Worm (Caenorhabditis elegans) whole organism, mixed stage, embryonic: ENCODE measurements around the gene fbxc-30.

ENCODE experiments used
- M03D4.4 ChIP-seq: sonication (generic microtip); optimal IDR thresholded peaks from 2 replicates; lab custom pipeline; 2017; ENCODE audit warnings: mild to moderate bottlenecking, missing genetic modification characterization, missing compliant biosample characterization
- bed-3 ChIP-seq: fragments of 200-800 bp; sonication (Bioruptor generic); optimal IDR thresholded peaks from 3 replicates; lab custom pipeline; 2018; ENCODE audit warnings: mild to moderate bottlenecking, missing genetic modification characterization, moderate library complexity, missing compliant biosample characterization
- blmp-1 ChIP-seq: fragments of 150-350 bp; optimal IDR thresholded peaks from 2 replicates; lab custom pipeline; 2014; ENCODE audit warnings: missing biosample characterization, missing genetic modification characterization
- ceh-39 ChIP-seq: fragments of 150-350 bp; optimal IDR thresholded peaks from 2 replicates; lab custom pipeline; 2014; ENCODE audit warnings: missing biosample characterization, missing genetic modification characterization
- ceh-43 ChIP-seq: fragments of 200-800 bp; sonication (Bioruptor generic); optimal IDR thresholded peaks from 2 replicates; lab custom pipeline; 2018; ENCODE audit warnings: mild to moderate bottlenecking, missing genetic modification characterization, moderate library complexity, missing compliant biosample characterization
- ceh-83 ChIP-seq: fragments of 200-800 bp; sonication (Bioruptor generic); optimal IDR thresholded peaks from 2 replicates; lab custom pipeline; 2018; ENCODE audit warnings: mild to moderate bottlenecking, missing genetic modification characterization, missing compliant biosample characterization
- ces-1 ChIP-seq: fragments of 150-350 bp; optimal IDR thresholded peaks from 2 replicates; lab custom pipeline; 2014; ENCODE audit warnings: missing biosample characterization, missing genetic modification reagents, missing genetic modification characterization
- cnd-1 ChIP-seq: fragments of 200-800 bp; sonication (Bioruptor generic); optimal IDR thresholded peaks from 2 replicates; lab custom pipeline; 2018; ENCODE audit warnings: mild to moderate bottlenecking, missing genetic modification characterization, missing compliant biosample characterization
- drap-1 ChIP-seq: fragments of 200-800 bp; sonication (Bioruptor generic); optimal IDR thresholded peaks from 3 replicates; lab custom pipeline; 2018; ENCODE audit warnings: mild to moderate bottlenecking, missing genetic modification characterization, missing compliant biosample characterization
- elt-1 ChIP-seq: sonication (generic microtip); optimal IDR thresholded peaks from 2 replicates; lab custom pipeline; 2017; ENCODE audit warnings: missing genetic modification characterization, mild to moderate bottlenecking, missing compliant biosample characterization, antibody characterized with exemption, moderate library complexity, borderline replicate concordance; ENCODE audit not compliant: insufficient read depth
- elt-3 ChIP-seq: fragments of 150-350 bp; optimal IDR thresholded peaks from 2 replicates; lab custom pipeline; 2014; ENCODE audit warnings: missing biosample characterization, missing genetic modification characterization
- flh-1 ChIP-seq: fragments of 200-800 bp; sonication (Bioruptor generic); optimal IDR thresholded peaks from 2 replicates; lab custom pipeline; 2018; ENCODE audit warnings: mild to moderate bottlenecking, missing genetic modification characterization, moderate library complexity, missing compliant biosample characterization
- ham-2 ChIP-seq: fragments of 200-800 bp; sonication (Bioruptor generic); optimal IDR thresholded peaks from 2 replicates; lab custom pipeline; 2018; ENCODE audit warnings: mild to moderate bottlenecking, missing genetic modification characterization, missing compliant biosample characterization
- hlh-1 ChIP-seq: fragments of 150-350 bp; optimal IDR thresholded peaks from 2 replicates; lab custom pipeline; 2014; ENCODE audit warnings: missing biosample characterization, missing genetic modification reagents, missing genetic modification characterization
- lin-13 ChIP-seq: fragments of 150-350 bp; optimal IDR thresholded peaks from 2 replicates; lab custom pipeline; 2014; ENCODE audit warnings: missing biosample characterization, missing genetic modification characterization
- lin-32 ChIP-seq: fragments of 200-800 bp; sonication (Bioruptor generic); optimal IDR thresholded peaks from 2 replicates; lab custom pipeline; 2018; ENCODE audit warnings: mild to moderate bottlenecking, missing genetic modification characterization, missing compliant biosample characterization
- lsy-2 ChIP-seq: fragments of 150-350 bp; optimal IDR thresholded peaks from 2 replicates; lab custom pipeline; 2014; ENCODE audit warnings: missing biosample characterization, missing genetic modification characterization
- mab-5 ChIP-seq: fragments of 150-350 bp; optimal IDR thresholded peaks from 2 replicates; lab custom pipeline; 2014; ENCODE audit warnings: missing biosample characterization, missing genetic modification characterization
- mep-1 ChIP-seq: fragments of 150-350 bp; optimal IDR thresholded peaks from 2 replicates; lab custom pipeline; 2017; ENCODE audit warnings: missing biosample characterization, missing genetic modification reagents, missing genetic modification characterization, inconsistent platforms
- mls-2 ChIP-seq: sonication (generic microtip); optimal IDR thresholded peaks from 2 replicates; lab custom pipeline; 2016; ENCODE audit warnings: mild to moderate bottlenecking, missing genetic modification characterization, moderate library complexity, missing compliant biosample characterization
- nhr-12 ChIP-seq: fragments of 150-350 bp; optimal IDR thresholded peaks from 2 replicates; lab custom pipeline; 2014; ENCODE audit warnings: missing biosample characterization, missing genetic modification characterization
- nhr-2 ChIP-seq: fragments of 150-350 bp; optimal IDR thresholded peaks from 2 replicates; lab custom pipeline; 2014; ENCODE audit warnings: missing biosample characterization, missing genetic modification characterization
- nhr-237 ChIP-seq: fragments of 150-350 bp; optimal IDR thresholded peaks from 2 replicates; lab custom pipeline; 2014; ENCODE audit warnings: missing biosample characterization, missing genetic modification characterization
- nhr-28 ChIP-seq: fragments of 150-350 bp; optimal IDR thresholded peaks from 2 replicates; lab custom pipeline; 2014; ENCODE audit warnings: missing biosample characterization, missing genetic modification characterization
- nhr-76 ChIP-seq: sonication (generic microtip); optimal IDR thresholded peaks from 2 replicates; lab custom pipeline; 2017; ENCODE audit warnings: missing biosample characterization, missing genetic modification characterization
- pha-4 ChIP-seq: fragments of 150-350 bp; optimal IDR thresholded peaks from 2 replicates; lab custom pipeline; 2018; ENCODE audit warnings: missing biosample characterization, missing genetic modification reagents, missing genetic modification characterization
- sem-2 ChIP-seq: fragments of 200-800 bp; sonication (Bioruptor generic); optimal IDR thresholded peaks from 2 replicates; lab custom pipeline; 2018; ENCODE audit warnings: mild to moderate bottlenecking, missing genetic modification characterization, missing compliant biosample characterization
- snpc-4 ChIP-seq: fragments of 150-350 bp; optimal IDR thresholded peaks from 2 replicates; lab custom pipeline; 2014; ENCODE audit warnings: missing biosample characterization, missing genetic modification characterization
- unc-120 ChIP-seq: sonication (generic microtip); optimal IDR thresholded peaks from 2 replicates; lab custom pipeline; 2017; ENCODE audit warnings: missing genetic modification characterization, missing compliant biosample characterization; ENCODE audit not compliant: poor library complexity, severe bottlenecking
- unc-39 ChIP-seq: fragments of 150-350 bp; optimal IDR thresholded peaks from 2 replicates; lab custom pipeline; 2014; ENCODE audit warnings: missing biosample characterization, missing genetic modification characterization
- unc-62 ChIP-seq: fragments of 150-350 bp; optimal IDR thresholded peaks from 2 replicates; lab custom pipeline; 2014; ENCODE audit warnings: missing biosample characterization, missing genetic modification reagents, missing genetic modification characterization
- zip-8 ChIP-seq: fragments of 150-350 bp; optimal IDR thresholded peaks from 2 replicates; lab custom pipeline; 2014; ENCODE audit warnings: missing biosample characterization, missing genetic modification characterization
- ztf-11 ChIP-seq: fragments of 150-350 bp; optimal IDR thresholded peaks from 2 replicates; lab custom pipeline; 2014; ENCODE audit warnings: missing biosample characterization, missing genetic modification characterization

fbxc-30 gene

ce11 chrII:911680-912079 lies 5.7 kb upstream of the fbxc-30 start, which contains the start of gene fbxc-31:
TSS of gene fbxc-31 (plus strand) at chrII:911980.
- TF ChIP-seq nhr-237 (tag; lab: Kevin White, UChicago) (no peak), ceh-83 (no peak), blmp-1 (tag; lab: Kevin White, UChicago) (no peak), ceh-39 (no peak), lin-32 (GFP tag; lab: Kevin White, UChicago) (no peak), unc-62 (GFP tag; lab: Kevin White, UChicago) (no peak), lin-13 (tag; lab: Kevin White, UChicago) (no peak), flh-1 (no peak), snpc-4 (tag; lab: Kevin White, UChicago) (no peak), lsy-2 (tag; lab: Kevin White, UChicago) (no peak), ceh-43 (no peak), ham-2 (GFP tag; lab: Kevin White, UChicago) (no peak), zip-8 (tag; lab: Kevin White, UChicago) (no peak)

ce11 chrII:913222-913722 lies 4.2 kb upstream of the fbxc-30 start, which contains the start of gene fbxc-33:
TSS of gene fbxc-33 (plus strand) at chrII:913672.
- peak; percentile 22 for TF ChIP-seq lsy-2 (tag; lab: Kevin White, UChicago)
- TF ChIP-seq mab-5 = no peak
- TF ChIP-seq snpc-4 (tag; lab: Kevin White, UChicago) = no peak
- no peak for TF ChIP-seq M03D4.4 (tag; lab: Kevin White, UChicago)
- TF ChIP-seq ztf-11 (tag; lab: Kevin White, UChicago) = no peak
- no peak for TF ChIP-seq blmp-1 (tag; lab: Kevin White, UChicago)
- peak; percentile 65 for TF ChIP-seq mep-1 (tag; lab: Kevin White, UChicago)
- peak; percentile 40 for TF ChIP-seq pha-4 (tag; lab: Kevin White, UChicago)
- no peak for TF ChIP-seq nhr-28 (tag; lab: Kevin White, UChicago)
- TF ChIP-seq ham-2 (GFP tag; lab: Kevin White, UChicago) = no peak
- TF ChIP-seq zip-8 (tag; lab: Kevin White, UChicago) = no peak
- no peak for TF ChIP-seq lin-32 (GFP tag; lab: Kevin White, UChicago)

DNA sequence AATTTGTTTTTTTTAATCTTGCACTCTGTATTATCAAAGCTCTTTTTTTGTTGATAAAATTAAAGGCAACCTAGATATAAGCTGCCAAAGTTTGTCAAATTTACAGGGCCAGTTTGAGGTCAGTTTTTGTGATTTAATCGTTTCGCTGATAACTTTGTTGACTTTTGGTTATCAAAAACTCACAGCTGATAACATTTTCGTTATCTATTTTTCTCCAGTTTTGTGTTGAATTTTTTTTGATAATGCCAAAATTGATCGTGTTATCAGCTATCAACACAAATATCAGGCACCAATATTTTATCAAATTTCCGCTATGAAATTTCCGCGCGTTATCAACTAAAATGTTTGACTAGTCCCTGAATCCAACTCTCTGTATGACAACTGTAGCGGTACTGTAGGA lies 2.2 kb upstream of the fbxc-30 start:
- TF ChIP-seq ceh-43 (no peak), bed-3 (GFP tag; lab: Kevin White, UChicago) (no peak), nhr-2 (tag; lab: Kevin White, UChicago) (no peak), nhr-12 (tag; lab: Kevin White, UChicago) (no peak), elt-3 (tag; lab: Kevin White, UChicago) (no peak), mab-5 (no peak), mep-1 (tag; lab: Kevin White, UChicago) (no peak), nhr-76 (no peak), elt-1 (no peak), mls-2 (no peak), ces-1 (GFP tag; lab: Kevin White, UChicago) (no peak), cnd-1 (tag; lab: Kevin White, UChicago) (no peak), unc-120 (no peak), drap-1 (GFP tag; lab: Kevin White, UChicago) (no peak), ceh-39 (no peak), pha-4 (tag; lab: Kevin White, UChicago) (no peak), unc-62 (GFP tag; lab: Kevin White, UChicago) (no peak), lin-13 (tag; lab: Kevin White, UChicago) (no peak)

DNA sequence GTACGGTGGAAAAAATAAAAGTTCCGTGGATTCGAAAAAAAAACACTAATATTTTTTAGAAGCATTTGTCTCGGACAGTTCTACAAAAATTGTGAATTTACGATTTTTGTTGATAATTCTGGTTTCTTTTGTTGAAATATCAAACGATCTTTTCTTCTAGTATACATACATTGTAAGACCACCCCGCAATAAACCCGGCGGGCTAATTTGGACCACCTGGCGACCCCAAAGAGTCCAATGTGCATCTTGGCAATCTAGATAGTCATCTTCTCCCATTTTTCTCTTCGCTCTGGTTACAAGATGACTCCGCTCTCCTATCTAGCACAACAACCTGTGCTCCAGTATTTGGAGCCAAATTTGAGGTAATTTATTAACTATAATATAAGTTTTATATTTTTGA lies 1.6 kb upstream of the fbxc-30 start, which contains the start of gene fbxc-29:
Gene fbxc-29, plus strand, starts transcription at position 301 of the 400 bp plus-strand sequence.
- no peak for TF ChIP-seq ces-1 (GFP tag; lab: Kevin White, UChicago)
- TF ChIP-seq cnd-1 (tag; lab: Kevin White, UChicago) = no peak
- no peak for TF ChIP-seq mls-2
- TF ChIP-seq unc-120 = no peak
- TF ChIP-seq nhr-12 (tag; lab: Kevin White, UChicago) = no peak
- TF ChIP-seq ceh-83 = no peak
- TF ChIP-seq mep-1 (tag; lab: Kevin White, UChicago) = no peak
- TF ChIP-seq unc-39 = no peak
- TF ChIP-seq elt-3 (tag; lab: Kevin White, UChicago) = no peak
- TF ChIP-seq sem-2 (GFP tag; lab: Kevin White, UChicago) = no peak
- no peak for TF ChIP-seq M03D4.4 (tag; lab: Kevin White, UChicago)
- no peak for TF ChIP-seq flh-1
- TF ChIP-seq nhr-2 (tag; lab: Kevin White, UChicago) = no peak
- TF ChIP-seq hlh-1 (tag; lab: Kevin White, UChicago) = no peak
- no peak for TF ChIP-seq drap-1 (GFP tag; lab: Kevin White, UChicago)
